Worm (Caenorhabditis elegans) whole organism, early embryonic: ENCODE measurements around the gene nhr-207.

ENCODE experiments used
- aly-1 ChIP-seq: sonication (generic microtip); optimal IDR thresholded peaks from 2 replicates; lab custom pipeline; 2016; ENCODE audit warnings: missing genetic modification characterization, missing compliant biosample characterization
- ama-1 ChIP-seq: fragments of 150-350 bp; optimal IDR thresholded peaks from 2 replicates; lab custom pipeline; 2014
- flt-1 ChIP-seq: fragments of 200-800 bp; sonication (Bioruptor generic); IDR thresholded peaks from 2 replicates; pipeline ENCODE4 v1.3.6; 2022; ENCODE audit warnings: missing genetic modification characterization, missing compliant biosample characterization
- hmg-4 ChIP-seq: fragments of 200-800 bp; sonication (Bioruptor generic); optimal IDR thresholded peaks from 2 replicates; lab custom pipeline; 2018; ENCODE audit warnings: mild to moderate bottlenecking, missing genetic modification characterization, missing compliant biosample characterization
- scrt-1 ChIP-seq: fragments of 200-800 bp; sonication (Bioruptor generic); IDR thresholded peaks from 2 replicates; pipeline ENCODE4 v1.3.6; 2022; ENCODE audit warnings: missing genetic modification characterization, missing compliant biosample characterization
- tbx-11 ChIP-seq: fragments of 200-800 bp; sonication (Bioruptor generic); IDR thresholded peaks from 2 replicates; pipeline ENCODE4 v1.3.6; 2022; ENCODE audit warnings: missing genetic modification characterization, missing compliant biosample characterization
- tbx-37 ChIP-seq: fragments of 200-800 bp; sonication (Bioruptor generic); conservative IDR thresholded peaks from 2 replicates; pipeline ENCODE4 v1.3.6; 2022; ENCODE audit warnings: missing genetic modification reagents, missing genetic modification characterization, missing compliant biosample characterization

DNA sequence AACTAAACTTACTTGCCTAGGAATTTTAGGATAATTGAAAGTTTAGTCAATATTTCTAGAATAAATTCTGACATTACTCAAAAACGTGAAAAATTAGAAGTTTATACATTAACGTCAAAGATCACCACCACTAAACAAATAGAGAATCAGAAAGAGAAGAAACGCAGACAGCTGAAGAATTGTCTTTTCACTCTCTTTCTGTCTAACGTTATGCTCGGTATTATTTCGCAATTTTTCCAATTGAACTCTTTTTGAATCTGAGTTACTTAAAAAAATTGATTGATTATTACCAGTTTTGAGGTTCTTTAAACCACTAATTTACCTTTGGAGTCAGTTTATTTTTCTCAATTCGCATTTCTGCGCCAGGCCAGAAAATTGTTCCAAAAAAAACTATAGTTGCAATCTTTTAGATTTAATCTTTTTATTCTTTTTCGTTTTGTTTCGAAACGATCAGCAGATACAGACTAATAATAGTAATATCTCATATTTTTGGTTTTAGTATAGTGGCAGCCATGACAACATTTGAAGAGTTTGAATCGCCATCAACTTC lies 4.9 kb downstream of the nhr-207 start, which contains the start of gene nhr-154:
- TF ChIP-seq ama-1: no peak
- no peak for TF ChIP-seq hmg-4 (GFP tag; lab: Kevin White, UChicago)
- no peak for TF ChIP-seq aly-1 (tag; lab: Kevin White, UChicago)
- TF ChIP-seq scrt-1 (GFP tag; lab: Robert Waterston, UW): no peak
- TF ChIP-seq tbx-11: no peak
- no peak for TF ChIP-seq tbx-37 (GFP tag; lab: Robert Waterston, UW)
- no peak for TF ChIP-seq flt-1
